Worm (Caenorhabditis elegans) whole organism, young adult: ENCODE results near the gene aqp-1.

Experiments
- B0019.2 ChIP-seq: fragments of 200-800 bp; sonication (Bioruptor generic); conservative IDR thresholded peaks from 2 replicates; pipeline ENCODE4 v1.3.6; 2022; ENCODE audit warnings: missing genetic modification reagents, missing genetic modification characterization, missing compliant biosample characterization
- K12H6.12 ChIP-seq: fragments of 200-800 bp; sonication (Bioruptor generic); optimal IDR thresholded peaks from 2 replicates; lab custom pipeline; 2018; ENCODE audit warnings: mild to moderate bottlenecking, missing genetic modification characterization, missing compliant biosample characterization
- Y53F4B.3 ChIP-seq: fragments of 200-800 bp; sonication (Bioruptor generic); IDR thresholded peaks from 2 replicates; pipeline ENCODE4 v1.3.6; 2022; ENCODE audit warnings: missing genetic modification reagents, missing genetic modification characterization, missing compliant biosample characterization
- Y56A3A.18 ChIP-seq: fragments of 200-800 bp; sonication (Bioruptor generic); IDR thresholded peaks from 2 replicates; pipeline ENCODE4 v1.3.6; 2022; ENCODE audit warnings: missing genetic modification reagents, missing genetic modification characterization, missing compliant biosample characterization
- Y79H2A.3 ChIP-seq: fragments of 200-800 bp; sonication (Bioruptor generic); conservative IDR thresholded peaks from 2 replicates; pipeline ENCODE4 v1.3.6; 2022; ENCODE audit warnings: missing genetic modification reagents, missing genetic modification characterization, missing compliant biosample characterization
- ama-1 ChIP-seq, 3 experiments: fragments of 150-350 bp in 1 of 3; sonication (generic microtip) in 2 of 3; optimal IDR thresholded peaks; 2 replicates each; lab custom pipeline; 2014 to 2018; ENCODE audit warnings: missing biosample characterization in 2 of 3, missing genetic modification characterization in 2 of 3, missing genetic modification reagents in 2 of 3
- atf-7 ChIP-seq: sonication (generic microtip); optimal IDR thresholded peaks from 2 replicates; lab custom pipeline; 2017; ENCODE audit warnings: mild to moderate bottlenecking, missing genetic modification characterization, missing compliant biosample characterization
- athp-1 ChIP-seq: sonication (generic microtip); optimal IDR thresholded peaks from 2 replicates; lab custom pipeline; 2017; ENCODE audit warnings: mild to moderate bottlenecking, missing genetic modification characterization, missing compliant biosample characterization
- bed-1 ChIP-seq: fragments of 200-800 bp; sonication (Bioruptor generic); IDR thresholded peaks from 2 replicates; pipeline ENCODE4 v1.3.6; 2022; ENCODE audit warnings: missing genetic modification reagents, missing genetic modification characterization, missing compliant biosample characterization
- ccch-3 ChIP-seq: fragments of 200-800 bp; sonication (Bioruptor generic); optimal IDR thresholded peaks from 2 replicates; lab custom pipeline; 2018; ENCODE audit warnings: mild to moderate bottlenecking, missing genetic modification characterization, missing compliant biosample characterization
- ceh-79 ChIP-seq: sonication (generic microtip); optimal IDR thresholded peaks from 2 replicates; lab custom pipeline; 2017; ENCODE audit warnings: mild to moderate bottlenecking, missing genetic modification characterization, missing compliant biosample characterization
- dpff-1 ChIP-seq: sonication (generic microtip); optimal IDR thresholded peaks from 2 replicates; lab custom pipeline; 2017; ENCODE audit warnings: mild to moderate bottlenecking, missing genetic modification characterization, missing compliant biosample characterization
- egl-44 ChIP-seq: fragments of 200-800 bp; sonication (Bioruptor generic); IDR thresholded peaks from 2 replicates; pipeline ENCODE4 v1.3.6; 2022; ENCODE audit warnings: missing genetic modification reagents, missing genetic modification characterization, missing compliant biosample characterization
- ekl-4 ChIP-seq: fragments of 200-800 bp; sonication (Bioruptor generic); IDR thresholded peaks from 2 replicates; pipeline ENCODE4 v1.3.6; 2022; ENCODE audit warnings: missing genetic modification reagents, missing genetic modification characterization, missing compliant biosample characterization
- him-1 ChIP-seq: sonication (generic microtip); optimal IDR thresholded peaks from 2 replicates; lab custom pipeline; 2016; ENCODE audit warnings: missing genotype, missing genetic modification reagents, missing genetic modification characterization, missing compliant biosample characterization
- hlh-12 ChIP-seq: sonication (generic microtip); optimal IDR thresholded peaks from 2 replicates; lab custom pipeline; 2016; ENCODE audit warnings: missing genetic modification characterization, missing compliant biosample characterization
- hmg-1.2 ChIP-seq: fragments of 200-800 bp; sonication (Bioruptor generic); IDR thresholded peaks from 2 replicates; pipeline ENCODE4 v1.3.6; 2022; ENCODE audit warnings: missing genetic modification reagents, missing genetic modification characterization, missing compliant biosample characterization
- let-607 ChIP-seq, 2 experiments: fragments of 200-800 bp in 1 of 2; sonication (Bioruptor generic) in 1 of 2; sonication (generic microtip) in 1 of 2; optimal IDR thresholded peaks; 2 replicates each; lab custom pipeline; 2016 to 2018; ENCODE audit warnings: mild to moderate bottlenecking in 2 of 2, missing compliant biosample characterization in 2 of 2, missing genetic modification characterization in 2 of 2, moderate library complexity in 2 of 2, missing genotype in 1 of 2
- lin-35 ChIP-seq, 3 experiments: fragments of 150-350 bp in 2 of 3; sonication (generic microtip) in 1 of 3; optimal IDR thresholded peaks; 2 replicates each; lab custom pipeline; 2014 to 2018; ENCODE audit warnings: missing biosample characterization in 3 of 3, missing genetic modification characterization in 3 of 3, missing genetic modification reagents in 3 of 3
- lin-40 ChIP-seq: sonication (generic microtip); optimal IDR thresholded peaks from 2 replicates; lab custom pipeline; 2016; ENCODE audit warnings: missing genetic modification characterization, mild to moderate bottlenecking, missing compliant biosample characterization, missing genotype, missing genetic modification reagents
- lin-54 ChIP-seq: fragments of 200-800 bp; sonication (Bioruptor generic); optimal IDR thresholded peaks from 2 replicates; lab custom pipeline; 2018; ENCODE audit warnings: mild to moderate bottlenecking, missing genetic modification characterization, missing compliant biosample characterization
- lsy-27 ChIP-seq: sonication (generic microtip); optimal IDR thresholded peaks from 2 replicates; lab custom pipeline; 2017; ENCODE audit warnings: missing genetic modification characterization, mild to moderate bottlenecking, missing compliant biosample characterization, antibody characterized with exemption, missing genotype, borderline replicate concordance; ENCODE audit not compliant: insufficient read depth
- madf-3 ChIP-seq: fragments of 200-800 bp; sonication (Bioruptor generic); IDR thresholded peaks from 2 replicates; pipeline ENCODE4 v1.3.6; 2022; ENCODE audit warnings: missing genetic modification reagents, missing genetic modification characterization, missing compliant biosample characterization
- mcd-1 ChIP-seq: fragments of 200-800 bp; sonication (Bioruptor generic); IDR thresholded peaks from 2 replicates; pipeline ENCODE4 v1.3.6; 2022; ENCODE audit warnings: missing genetic modification reagents, missing genetic modification characterization, missing compliant biosample characterization
- mes-4 ChIP-seq: sonication (generic microtip); optimal IDR thresholded peaks from 2 replicates; lab custom pipeline; 2016; ENCODE audit warnings: missing genotype, missing genetic modification characterization, missing compliant biosample characterization
- nfyb-1 ChIP-seq: fragments of 200-800 bp; sonication (Bioruptor generic); IDR thresholded peaks from 2 replicates; pipeline ENCODE4 v1.3.6; 2022; ENCODE audit warnings: missing genetic modification reagents, missing genetic modification characterization, missing compliant biosample characterization
- nhr-27 ChIP-seq: fragments of 200-800 bp; sonication (Bioruptor generic); optimal IDR thresholded peaks from 2 replicates; lab custom pipeline; 2018; ENCODE audit warnings: mild to moderate bottlenecking, missing genetic modification characterization, moderate library complexity, missing compliant biosample characterization
- nhr-80 ChIP-seq: sonication (generic microtip); optimal IDR thresholded peaks from 2 replicates; lab custom pipeline; 2016; ENCODE audit warnings: missing genetic modification characterization, missing compliant biosample characterization
- pbrm-1 ChIP-seq: fragments of 200-800 bp; sonication (Bioruptor generic); IDR thresholded peaks from 2 replicates; pipeline ENCODE4 v1.3.6; 2022; ENCODE audit warnings: missing genetic modification reagents, missing genetic modification characterization, missing compliant biosample characterization
- pha-4 ChIP-seq: fragments of 150-350 bp; sonication (generic microtip); optimal IDR thresholded peaks from 2 replicates; lab custom pipeline; 2014; ENCODE audit warnings: missing biosample characterization, missing genetic modification reagents, missing genetic modification characterization
- rec-8 ChIP-seq, 2 experiments: sonication (generic microtip); optimal IDR thresholded peaks; 2 replicates each; lab custom pipeline; 2016; ENCODE audit warnings: mild to moderate bottlenecking in 2 of 2, missing genetic modification characterization in 2 of 2, missing genetic modification reagents in 2 of 2, missing genotype in 2 of 2, missing biosample characterization in 1 of 2, missing compliant biosample characterization in 1 of 2, moderate library complexity in 1 of 2
- repo-1 ChIP-seq: sonication (generic microtip); optimal IDR thresholded peaks from 2 replicates; lab custom pipeline; 2017; ENCODE audit warnings: mild to moderate bottlenecking, missing genetic modification characterization, missing compliant biosample characterization
- sdz-38 ChIP-seq: sonication (generic microtip); optimal IDR thresholded peaks from 2 replicates; lab custom pipeline; 2016; ENCODE audit warnings: missing genotype, missing genetic modification characterization, missing compliant biosample characterization
- snpc-1.1 ChIP-seq: sonication (generic microtip); optimal IDR thresholded peaks from 2 replicates; lab custom pipeline; 2017; ENCODE audit warnings: missing genetic modification characterization, mild to moderate bottlenecking, missing compliant biosample characterization, antibody characterized with exemption, moderate library complexity, missing genotype, missing genetic modification reagents; ENCODE audit not compliant: insufficient read depth
- xnd-1 ChIP-seq: sonication (generic microtip); optimal IDR thresholded peaks from 2 replicates; lab custom pipeline; 2016; ENCODE audit warnings: missing genotype, missing genetic modification reagents, missing genetic modification characterization, missing compliant biosample characterization
- ztf-28 ChIP-seq: fragments of 200-800 bp; sonication (Bioruptor generic); IDR thresholded peaks from 2 replicates; pipeline ENCODE4 v1.3.6; 2022; ENCODE audit warnings: missing genetic modification reagents, missing genetic modification characterization, missing compliant biosample characterization
- ztf-6 ChIP-seq: fragments of 200-800 bp; sonication (Bioruptor generic); IDR thresholded peaks from 2 replicates; pipeline ENCODE4 v1.3.6; 2022; ENCODE audit warnings: missing genetic modification reagents, missing genetic modification characterization, missing compliant biosample characterization

aqp-1 gene

ce11 chrII:7277257-7277656 lies 39.1 kb upstream of the aqp-1 start (continued):
- no peak for TF ChIP-seq lin-54 (GFP tag; lab: Kevin White, UChicago)
- no peak for TF ChIP-seq lsy-27 (tag; lab: Kevin White, UChicago)
- no peak for TF ChIP-seq hmg-1.2 (GFP tag; lab: Robert Waterston, UW)
- no peak for TF ChIP-seq ceh-79 (tag; lab: Kevin White, UChicago)
- peak; percentile 54 for TF ChIP-seq atf-7 (tag; lab: Kevin White, UChicago)
- TF ChIP-seq dpff-1 = no peak
- no peak for TF ChIP-seq sdz-38 (tag; lab: Kevin White, UChicago)
- TF ChIP-seq him-1 = no peak
- TF ChIP-seq ama-1 (optimal IDR thresholded peaks at IDR 0.05; lab: Kevin White, UChicago) = no peak
- TF ChIP-seq ama-1 (GFP tag; optimal IDR thresholded peaks at IDR 0.05; lab: Kevin White, UChicago) = no peak
- no peak for TF ChIP-seq B0019.2 (GFP tag; lab: Robert Waterston, UW)
- TF ChIP-seq Y56A3A.18 (GFP tag; lab: Robert Waterston, UW) = no peak

- TF ChIP-seq hlh-12 (tag; lab: Kevin White, UChicago) (no peak), ztf-6 (GFP tag; lab: Robert Waterston, UW) (no peak), mes-4 (no peak), nhr-80 (tag; lab: Kevin White, UChicago) (peak; percentile 56)
- TF ChIP-seq, all 124 proteins: peak for 1
These were observed 35.4 kb upstream of the aqp-1 start for ce11 chrII:7273517-7273916.

ce11 chrII:7272513-7272912 lies 34.4 kb upstream of the aqp-1 start:
- no peak for TF ChIP-seq ekl-4 (GFP tag; lab: Robert Waterston, UW)
- no peak for TF ChIP-seq lin-54 (GFP tag; lab: Kevin White, UChicago)
- peak; percentile 35 for TF ChIP-seq lin-40 (tag; lab: Kevin White, UChicago)

ce11 chrII:7269783-7270182 lies 31.6 kb upstream of the aqp-1 start:
- TF ChIP-seq let-607 (tag; optimal IDR thresholded peaks at IDR 0.05; lab: Kevin White, UChicago) (no peak), nhr-80 (tag; lab: Kevin White, UChicago) (peak; percentile 62)

- TF ChIP-seq let-607 (tag; optimal IDR thresholded peaks at IDR 0.05; lab: Kevin White, UChicago) (peak in 1 of 2 experiments; percentile 4), repo-1 (tag; lab: Kevin White, UChicago) (no peak), pha-4 (tag; lab: Kevin White, UChicago) (peak; percentile 35), nhr-80 (tag; lab: Kevin White, UChicago) (peak; percentile 76)
These were observed 26.5 kb upstream of the aqp-1 start for ce11 chrII:7264675-7265074.

- TF ChIP-seq Y53F4B.3 (GFP tag; lab: Robert Waterston, UW) = no peak
- no peak for TF ChIP-seq xnd-1
- TF ChIP-seq lin-40 (tag; lab: Kevin White, UChicago) = no peak
- no peak for TF ChIP-seq snpc-1.1 (tag; lab: Kevin White, UChicago)
- no peak for TF ChIP-seq ztf-28 (GFP tag; lab: Robert Waterston, UW)
- TF ChIP-seq rec-8 (tag; optimal IDR thresholded peaks at IDR 0.05; lab: Kevin White, UChicago) = no peak
- no peak for TF ChIP-seq pbrm-1 (GFP tag; lab: Robert Waterston, UW)
- TF ChIP-seq nhr-27 (tag; lab: Kevin White, UChicago) = no peak
- no peak for TF ChIP-seq nfyb-1
- TF ChIP-seq mcd-1 = no peak
- TF ChIP-seq ccch-3 (GFP tag; lab: Kevin White, UChicago) = no peak
- TF ChIP-seq K12H6.12 (tag; lab: Kevin White, UChicago) = no peak
- TF ChIP-seq B0019.2 (GFP tag; lab: Robert Waterston, UW) = no peak
- no peak for TF ChIP-seq egl-44 (GFP tag; lab: Robert Waterston, UW)
- TF ChIP-seq athp-1 (tag; lab: Kevin White, UChicago) = no peak
- no peak for TF ChIP-seq madf-3 (GFP tag; lab: Robert Waterston, UW)
- TF ChIP-seq lin-35 (GFP tag; optimal IDR thresholded peaks at IDR 0.05; lab: Kevin White, UChicago) = no peak
- TF ChIP-seq Y79H2A.3 (GFP tag; lab: Robert Waterston, UW) = no peak
- no peak for TF ChIP-seq bed-1 (GFP tag; lab: Robert Waterston, UW)
These were observed 23.7 kb upstream of the aqp-1 start, which contains the start of gene C30G12.4 for ce11 chrII:7261854-7262253. TSS of gene C30G12.4 (plus strand) at chrII:7262154.
